Fruit fly (Drosophila melanogaster): ENCODE data around the gene EMC2A.

dm6 chr3R:17031502-17031901 lies 35.6 kb upstream of the EMC2A start, which contains the start of gene CG31268:
- no peak for TF ChIP-seq Eip75B (GFP tag; optimal IDR thresholded peaks at IDR 0.05)
- no peak for TF ChIP-seq Sox14 (GFP tag; optimal IDR thresholded peaks at IDR 0.05)
- TF ChIP-seq svp (GFP tag) = no peak
- TF ChIP-seq Blimp-1 (GFP tag; optimal IDR thresholded peaks at IDR 0.05) = no peak
- TF ChIP-seq CG16779 (tag; optimal IDR thresholded peaks at IDR 0.05) = no peak
- no peak for TF ChIP-seq CG6163 (GFP tag; IDR thresholded peaks at IDR 0.05)
- TF ChIP-seq CG10631 (GFP tag; optimal IDR thresholded peaks at IDR 0.05) = no peak
- no peak for TF ChIP-seq Lpt (GFP tag; optimal IDR thresholded peaks at IDR 0.05)
- no peak for TF ChIP-seq Ets96B (tag; optimal IDR thresholded peaks at IDR 0.05)
- TF ChIP-seq lz (GFP tag; optimal IDR thresholded peaks at IDR 0.05) = no peak
- no peak for TF ChIP-seq Smox (GFP tag; optimal IDR thresholded peaks at IDR 0.05)
- no peak for TF ChIP-seq CG11902 (GFP tag; optimal IDR thresholded peaks at IDR 0.05)
- TF ChIP-seq Hr38 (GFP tag; optimal IDR thresholded peaks at IDR 0.05) = no peak
- no peak for TF ChIP-seq Met (GFP tag; optimal IDR thresholded peaks at IDR 0.05)

Measured in whole organism, prepupa.